Fruit fly (Drosophila melanogaster) whole organism, pupa: ENCODE measurements around the gene CG2217.

ENCODE experiments used
- CG10348 ChIP-seq: fragments of 200-800 bp; sonication (Bioruptor generic); IDR thresholded peaks from 2 replicates; pipeline ENCODE4 v1.3.6; 2022; ENCODE audit warnings: missing biosample characterization, missing genetic modification characterization
- CG12605 ChIP-seq: fragments of 200-800 bp; sonication (Bioruptor generic); IDR thresholded peaks from 2 replicates; pipeline ENCODE4 v1.3.6; 2022; ENCODE audit warnings: missing biosample characterization, missing genetic modification characterization
- CG13204 ChIP-seq: fragments of 200-800 bp; sonication (Bioruptor generic); optimal IDR thresholded peaks from 2 replicates; lab custom pipeline; 2018; ENCODE audit warnings: missing biosample characterization, mild to moderate bottlenecking, missing genetic modification characterization, moderate library complexity
- CG14655 ChIP-seq: fragments of 200-800 bp; sonication (Bioruptor generic); optimal IDR thresholded peaks from 3 replicates; lab custom pipeline; 2017; ENCODE audit warnings: mild to moderate bottlenecking, missing biosample characterization, missing genetic modification reagents, missing genetic modification characterization
- CG15710 ChIP-seq: fragments of 200-800 bp; sonication (Bioruptor generic); optimal IDR thresholded peaks from 2 replicates; lab custom pipeline; 2018; ENCODE audit warnings: missing biosample characterization, mild to moderate bottlenecking, missing genetic modification characterization, moderate library complexity
- CG17806 ChIP-seq: fragments of 200-800 bp; sonication (Bioruptor generic); optimal IDR thresholded peaks from 2 replicates; lab custom pipeline; 2018; ENCODE audit warnings: missing biosample characterization, mild to moderate bottlenecking, missing genetic modification characterization, moderate library complexity
- CG32121 ChIP-seq: fragments of 200-800 bp; sonication (Bioruptor generic); IDR thresholded peaks from 2 replicates; pipeline ENCODE4 v1.3.6; 2022; ENCODE audit warnings: missing biosample characterization, missing genetic modification characterization
- CG34367 ChIP-seq: fragments of 200-800 bp; sonication (Bioruptor generic); optimal IDR thresholded peaks from 2 replicates; lab custom pipeline; 2018; ENCODE audit warnings: missing biosample characterization, mild to moderate bottlenecking, missing genetic modification characterization
- CG4496 ChIP-seq: fragments of 200-800 bp; sonication (Bioruptor generic); IDR thresholded peaks from 3 replicates; pipeline ENCODE4 v1.3.6; 2022; ENCODE audit warnings: missing biosample characterization, missing genetic modification characterization
- CG8159 ChIP-seq: fragments of 200-800 bp; sonication (Bioruptor generic); optimal IDR thresholded peaks from 3 replicates; lab custom pipeline; 2018; ENCODE audit warnings: missing biosample characterization, mild to moderate bottlenecking, missing genetic modification characterization, moderate library complexity
- CG8301 ChIP-seq: fragments of 200-800 bp; sonication (Bioruptor generic); optimal IDR thresholded peaks from 2 replicates; lab custom pipeline; 2018; ENCODE audit warnings: missing biosample characterization, mild to moderate bottlenecking, missing genetic modification characterization
- CG9948 ChIP-seq: fragments of 200-800 bp; sonication (Bioruptor generic); optimal IDR thresholded peaks from 2 replicates; lab custom pipeline; 2018; ENCODE audit warnings: missing biosample characterization, mild to moderate bottlenecking, missing genetic modification characterization, moderate library complexity
- D1 ChIP-seq: fragments of 200-800 bp; sonication (Bioruptor generic); optimal IDR thresholded peaks from 2 replicates; lab custom pipeline; 2018; ENCODE audit warnings: missing biosample characterization, mild to moderate bottlenecking, missing genetic modification characterization, moderate library complexity
- EcR ChIP-seq: fragments of 200-800 bp; sonication (Bioruptor generic); optimal IDR thresholded peaks from 3 replicates; lab custom pipeline; 2019; ENCODE audit warnings: missing biosample characterization, missing genetic modification characterization, mild to moderate bottlenecking, moderate library complexity, missing genetic modification reagents
- Ets98B ChIP-seq: fragments of 200-800 bp; sonication (Bioruptor generic); IDR thresholded peaks from 2 replicates; pipeline ENCODE4 v1.3.6; 2022; ENCODE audit warnings: missing biosample characterization, missing genetic modification characterization
- Pif1A ChIP-seq: fragments of 200-800 bp; sonication (Bioruptor generic); optimal IDR thresholded peaks from 3 replicates; lab custom pipeline; 2016; ENCODE audit warnings: missing biosample characterization, missing genetic modification characterization
- Pif1B ChIP-seq: fragments of 200-800 bp; sonication (Bioruptor generic); optimal IDR thresholded peaks from 3 replicates; lab custom pipeline; 2016; ENCODE audit warnings: missing biosample characterization, missing genetic modification characterization
- Snoo ChIP-seq: fragments of 200-800 bp; sonication (Bioruptor generic); optimal IDR thresholded peaks from 3 replicates; lab custom pipeline; 2017; ENCODE audit warnings: missing biosample characterization, mild to moderate bottlenecking, missing genetic modification characterization, inconsistent platforms
- fd96Ca ChIP-seq: fragments of 200-800 bp; sonication (Bioruptor generic); IDR thresholded peaks from 3 replicates; pipeline ENCODE4 v1.3.6; 2022; ENCODE audit warnings: missing biosample characterization, missing genetic modification characterization
- gl ChIP-seq: fragments of 200-800 bp; sonication (Bioruptor generic); optimal IDR thresholded peaks from 2 replicates; lab custom pipeline; 2018; ENCODE audit warnings: missing biosample characterization, mild to moderate bottlenecking, missing genetic modification characterization
- rn ChIP-seq: fragments of 200-800 bp; sonication (Bioruptor generic); IDR thresholded peaks from 2 replicates; pipeline ENCODE4 v1.3.6; 2022; ENCODE audit warnings: missing biosample characterization, missing genetic modification characterization

Gene CG2217

DNA sequence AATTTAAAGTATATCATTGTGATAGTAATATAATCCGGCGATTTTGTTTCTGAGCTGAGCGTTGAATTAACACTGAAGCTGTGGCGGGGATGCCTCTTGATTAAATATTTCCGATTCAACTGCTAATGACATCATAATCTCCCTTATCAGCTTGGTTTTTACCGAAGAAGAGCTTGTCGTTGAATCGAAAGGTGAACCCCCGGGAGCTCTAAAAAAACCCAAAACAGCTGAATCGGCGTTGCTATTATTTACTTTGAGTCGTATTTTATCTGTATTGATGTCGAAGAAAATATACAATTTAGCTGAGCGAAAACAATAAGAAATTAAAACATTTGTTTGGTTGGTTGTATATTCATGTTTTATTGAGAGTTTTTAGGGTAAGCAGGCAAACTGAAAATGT lies 3.6 kb downstream of the CG2217 start:
- TF ChIP-seq EcR (GFP tag; lab: Kevin White, UChicago) (no peak), Snoo (tag; lab: Kevin White, UChicago) (no peak), gl (tag; lab: Kevin White, UChicago) (no peak), Pif1A (GFP tag; lab: Kevin White, UChicago) (no peak), CG17806 (tag; lab: Kevin White, UChicago) (no peak), Ets98B (GFP tag; lab: Robert Waterston, UW) (no peak), D1 (tag; lab: Kevin White, UChicago) (no peak), CG13204 (no peak), CG15710 (tag; lab: Kevin White, UChicago) (no peak)

DNA sequence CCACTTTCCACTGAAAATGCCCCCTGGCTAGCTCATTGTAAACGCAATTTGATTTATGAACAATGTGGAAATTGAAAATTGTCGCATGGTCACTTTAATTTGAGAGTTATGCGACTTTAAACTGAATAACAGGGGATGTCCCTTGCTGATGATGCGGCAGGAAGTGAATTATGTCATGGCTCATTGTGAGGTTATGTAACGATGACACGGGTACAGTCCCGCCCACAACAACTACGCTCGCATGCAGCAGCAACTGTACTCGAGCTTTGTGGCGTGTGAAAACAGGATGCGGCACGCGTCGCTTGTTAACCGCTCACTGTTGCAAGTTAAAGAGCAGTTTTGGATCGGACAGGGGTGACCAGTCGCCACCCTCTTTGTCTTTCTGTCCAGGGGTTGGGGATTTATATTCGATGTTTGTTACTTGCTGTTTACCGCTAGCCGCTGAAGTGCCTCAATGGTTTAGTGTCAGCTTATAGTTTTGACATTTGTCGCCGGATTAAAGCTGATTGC lies 6.0 kb downstream of the CG2217 start:
- no peak for TF ChIP-seq CG14655 (GFP tag; lab: Kevin White, UChicago)
- no peak for TF ChIP-seq CG32121

DNA sequence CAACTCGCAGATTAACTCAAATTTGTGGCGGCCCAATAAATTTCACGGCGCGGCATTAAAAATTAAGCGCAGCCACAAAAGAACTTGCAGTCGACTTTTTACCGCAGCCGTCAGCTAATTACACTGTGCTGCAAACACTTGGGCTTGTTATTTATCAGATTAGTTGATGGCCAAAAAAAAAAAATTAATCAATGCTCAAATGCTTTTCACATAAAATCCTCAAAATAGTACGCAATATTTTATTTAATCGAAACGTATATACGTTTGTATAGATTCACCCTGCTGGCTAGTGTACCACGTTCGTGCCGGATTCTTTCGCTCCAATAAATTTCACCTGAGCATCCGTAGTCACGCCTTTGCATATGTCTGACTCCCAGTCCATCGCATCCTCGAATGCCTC lies 9.0 kb downstream of the CG2217 start:
- TF ChIP-seq EcR (GFP tag; lab: Kevin White, UChicago) (no peak), CG34367 (tag; lab: Kevin White, UChicago) (no peak), gl (tag; lab: Kevin White, UChicago) (no peak), CG8301 (tag; lab: Kevin White, UChicago) (no peak), CG12605 (GFP tag; lab: Robert Waterston, UW) (peak; percentile 49; the same call in 1 of the 2 replicates), CG9948 (tag; lab: Kevin White, UChicago) (peak; percentile 36), fd96Ca (GFP tag; lab: Robert Waterston, UW) (peak; percentile 47; the same call in 2 of the 3 replicates), CG8159 (tag; lab: Kevin White, UChicago) (peak; percentile 52), rn (GFP tag; lab: Robert Waterston, UW) (no peak), CG13204 (no peak), D1 (tag; lab: Kevin White, UChicago) (no peak), Pif1A (GFP tag; lab: Kevin White, UChicago) (peak; percentile 41), CG4496 (GFP tag; lab: Robert Waterston, UW) (no peak; the same call in 2 of the 3 replicates), CG32121 (no peak), CG10348 (GFP tag; lab: Robert Waterston, UW) (no peak), CG15710 (tag; lab: Kevin White, UChicago) (peak; percentile 33), Snoo (tag; lab: Kevin White, UChicago) (peak; percentile 48), CG14655 (GFP tag; lab: Kevin White, UChicago) (peak; percentile 26), Ets98B (GFP tag; lab: Robert Waterston, UW) (no peak), CG17806 (tag; lab: Kevin White, UChicago) (no peak), Pif1B (GFP tag; lab: Kevin White, UChicago) (peak; percentile 13)

DNA sequence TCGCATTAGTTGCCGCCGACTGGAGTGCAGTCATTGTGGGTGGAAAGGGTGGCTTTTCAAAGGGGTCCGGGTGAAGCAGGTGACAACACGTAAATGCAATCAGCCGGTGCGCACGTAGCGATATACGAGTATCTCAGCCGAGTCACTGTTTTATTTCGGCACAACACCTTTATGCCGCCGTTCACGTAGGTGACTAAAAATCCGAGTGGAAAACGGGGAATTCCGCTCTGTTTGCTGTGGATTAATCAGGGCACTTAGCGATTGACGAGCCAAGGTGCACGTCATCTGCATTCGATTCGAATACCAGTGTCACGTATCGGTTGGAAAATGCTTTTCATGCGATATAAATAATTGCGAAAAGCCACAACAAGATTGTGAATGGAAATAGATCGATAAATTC lies 16.3 kb downstream of the CG2217 start:
- TF ChIP-seq CG8301 (tag; lab: Kevin White, UChicago) (no peak), Snoo (tag; lab: Kevin White, UChicago) (no peak), CG14655 (GFP tag; lab: Kevin White, UChicago) (no peak), CG10348 (GFP tag; lab: Robert Waterston, UW) (no peak), CG34367 (tag; lab: Kevin White, UChicago) (no peak), Ets98B (GFP tag; lab: Robert Waterston, UW) (no peak), CG9948 (tag; lab: Kevin White, UChicago) (no peak), EcR (GFP tag; lab: Kevin White, UChicago) (no peak), gl (tag; lab: Kevin White, UChicago) (no peak), Pif1B (GFP tag; lab: Kevin White, UChicago) (no peak), CG12605 (GFP tag; lab: Robert Waterston, UW) (no peak), CG15710 (tag; lab: Kevin White, UChicago) (no peak), fd96Ca (GFP tag; lab: Robert Waterston, UW) (no peak), D1 (tag; lab: Kevin White, UChicago) (no peak), CG32121 (no peak), Pif1A (GFP tag; lab: Kevin White, UChicago) (no peak)

DNA sequence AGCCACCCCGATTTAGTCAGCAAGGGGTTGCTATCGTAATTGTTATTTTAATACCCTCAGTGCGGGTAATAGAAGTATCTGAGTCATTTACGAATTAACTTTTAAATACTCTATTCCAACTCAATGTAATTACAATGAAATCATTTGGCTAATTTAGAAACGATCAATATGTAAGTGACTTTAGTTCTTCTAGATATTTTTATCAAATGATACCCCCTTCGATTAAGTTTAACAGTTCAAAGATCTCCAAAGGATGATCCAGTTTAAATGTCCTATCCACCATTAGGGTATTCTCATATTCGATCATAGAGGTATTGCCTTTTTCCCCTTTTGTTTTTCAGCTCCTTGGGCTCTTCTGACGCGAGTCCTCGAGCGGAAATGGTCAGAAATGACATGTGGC lies 28.9 kb downstream of the CG2217 start:
- TF ChIP-seq CG8159 (tag; lab: Kevin White, UChicago) (no peak), CG17806 (tag; lab: Kevin White, UChicago) (no peak), CG4496 (GFP tag; lab: Robert Waterston, UW) (no peak), Pif1B (GFP tag; lab: Kevin White, UChicago) (no peak), CG13204 (no peak), Ets98B (GFP tag; lab: Robert Waterston, UW) (no peak), CG8301 (tag; lab: Kevin White, UChicago) (no peak), Pif1A (GFP tag; lab: Kevin White, UChicago) (no peak), D1 (tag; lab: Kevin White, UChicago) (no peak), CG12605 (GFP tag; lab: Robert Waterston, UW) (no peak), rn (GFP tag; lab: Robert Waterston, UW) (no peak)

DNA sequence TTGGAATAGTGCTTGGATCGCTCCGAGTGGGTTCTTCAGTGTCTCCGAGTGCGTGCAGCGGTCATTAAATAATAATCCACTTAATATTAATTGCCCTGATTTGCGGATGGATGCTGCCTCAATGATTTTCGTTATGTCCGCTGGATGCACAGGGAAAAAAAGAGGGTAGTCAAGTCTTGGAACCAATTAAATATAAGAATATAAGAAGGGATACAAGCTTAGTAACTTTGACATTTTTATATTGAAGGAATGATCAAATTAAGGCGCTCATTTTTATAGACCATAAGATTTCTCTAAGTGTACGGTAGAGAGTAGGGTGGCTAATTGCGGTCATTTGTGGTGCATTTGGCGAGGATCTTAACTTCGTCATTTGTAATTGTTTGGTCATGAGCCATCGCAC lies 30.8 kb downstream of the CG2217 start:
- TF ChIP-seq CG14655 (GFP tag; lab: Kevin White, UChicago) (no peak), CG17806 (tag; lab: Kevin White, UChicago) (peak; percentile 20), CG8159 (tag; lab: Kevin White, UChicago) (peak; percentile 2)
